Fruit fly (Drosophila melanogaster) whole organism, wandering third instar larva: Measurements from ENCODE around the gene O-fut2.

ENCODE experiments used
- Abd-B ChIP-seq: fragments of >200 bp; optimal IDR thresholded peaks from 2 replicates; lab custom pipeline; 2017; ENCODE audit warnings: missing biosample characterization, missing genetic modification characterization
- CG32264 ChIP-seq: fragments of 200-800 bp; sonication (Bioruptor generic); optimal IDR thresholded peaks from 2 replicates; lab custom pipeline; 2016; ENCODE audit warnings: missing biosample characterization, missing genetic modification characterization
- CG9705 ChIP-seq: fragments of 200-800 bp; sonication (Bioruptor generic); optimal IDR thresholded peaks from 2 replicates; lab custom pipeline; 2018; ENCODE audit warnings: missing biosample characterization, mild to moderate bottlenecking, missing genetic modification characterization
- CrebA ChIP-seq: fragments of 200-800 bp; sonication (Bioruptor generic); optimal IDR thresholded peaks from 2 replicates; lab custom pipeline; 2016; ENCODE audit warnings: missing biosample characterization, mild to moderate bottlenecking, missing genetic modification characterization, borderline replicate concordance
- Dfd ChIP-seq: fragments of >200 bp; optimal IDR thresholded peaks from 2 replicates; lab custom pipeline; 2017; ENCODE audit warnings: missing biosample characterization, missing genetic modification characterization
- Dif ChIP-seq: fragments of 200-275, 200-300 bp; sonication (Bioruptor generic); optimal IDR thresholded peaks from 2 replicates; lab custom pipeline; 2018; ENCODE audit warnings: missing biosample characterization, missing genetic modification characterization; ENCODE audit not compliant: partially characterized antibody
- GATAd ChIP-seq: sonication (Bioruptor generic); optimal IDR thresholded peaks from 2 replicates; lab custom pipeline; 2016; ENCODE audit warnings: missing biosample characterization, missing genetic modification characterization
- Hr78 ChIP-seq: fragments of >200 bp; optimal IDR thresholded peaks from 2 replicates; lab custom pipeline; 2017; ENCODE audit warnings: missing biosample characterization, missing genetic modification characterization
- Hr83 ChIP-seq: fragments of 200-300 bp; sonication (Bioruptor generic); optimal IDR thresholded peaks from 2 replicates; lab custom pipeline; 2016; ENCODE audit warnings: missing biosample characterization, mild to moderate bottlenecking, missing genetic modification characterization, moderate library complexity; ENCODE audit not compliant: poor library complexity, severe bottlenecking
- Jra ChIP-seq: sonication (Bioruptor generic); optimal IDR thresholded peaks from 2 replicates; lab custom pipeline; 2016; ENCODE audit warnings: missing biosample characterization, missing genetic modification characterization
- Mio ChIP-seq: sonication (Bioruptor generic); optimal IDR thresholded peaks from 2 replicates; lab custom pipeline; 2016; ENCODE audit warnings: missing biosample characterization, missing genetic modification characterization
- N ChIP-seq: fragments of >200 bp; optimal IDR thresholded peaks from 2 replicates; lab custom pipeline; 2018; ENCODE audit warnings: missing biosample characterization, missing external identifiers, missing genetic modification characterization
- Rel ChIP-seq, 2 experiments: fragments of 200-800 bp; sonication (Bioruptor generic) in 1 of 2; optimal IDR thresholded peaks; 2 replicates in 1 of 2; 3 replicates in 1 of 2; lab custom pipeline; 2016 to 2019; ENCODE audit warnings: mild to moderate bottlenecking in 2 of 2, missing biosample characterization in 2 of 2, missing genetic modification characterization in 2 of 2, moderate library complexity in 1 of 2
- Sp1 ChIP-seq: fragments of 200-800 bp; sonication (Bioruptor generic); optimal IDR thresholded peaks from 3 replicates; lab custom pipeline; 2019; ENCODE audit warnings: missing biosample characterization, mild to moderate bottlenecking, missing genetic modification characterization, moderate library complexity
- Vsx2 ChIP-seq: fragments of 200-300, 225-300 bp; sonication (Bioruptor generic); optimal IDR thresholded peaks from 2 replicates; lab custom pipeline; 2018; ENCODE audit warnings: missing biosample characterization, missing genetic modification characterization; ENCODE audit not compliant: partially characterized antibody
- br ChIP-seq: fragments of 200-800 bp; sonication (Bioruptor generic); optimal IDR thresholded peaks from 2 replicates; lab custom pipeline; 2016; ENCODE audit warnings: missing biosample characterization, missing genetic modification characterization
- dl ChIP-seq, 2 experiments: fragments of 175-275, 200-275 bp in 1 of 2; fragments of 200-275 bp in 1 of 2; sonication (Bioruptor generic); optimal IDR thresholded peaks; lab custom pipeline; 2018; ENCODE audit warnings: mild to moderate bottlenecking in 2 of 2, missing biosample characterization in 2 of 2, missing genetic modification characterization in 2 of 2, moderate library complexity in 2 of 2; ENCODE audit not compliant: partially characterized antibody in 2 of 2, insufficient read depth in 1 of 2
- dmrt93B ChIP-seq: fragments of 200-800 bp; sonication (Bioruptor generic); optimal IDR thresholded peaks from 2 replicates; lab custom pipeline; 2018; ENCODE audit warnings: missing biosample characterization, mild to moderate bottlenecking, missing genetic modification characterization
- dsf ChIP-seq: sonication (Bioruptor generic); optimal IDR thresholded peaks from 2 replicates; lab custom pipeline; 2016; ENCODE audit warnings: missing biosample characterization, missing genetic modification characterization, borderline replicate concordance
- ey ChIP-seq: fragments of 200-800 bp; sonication (Bioruptor generic); optimal IDR thresholded peaks from 2 replicates; lab custom pipeline; 2016; ENCODE audit warnings: missing biosample characterization, missing genetic modification characterization
- foxo ChIP-seq, 2 experiments: fragments of 200-800 bp; sonication (Bioruptor generic); optimal IDR thresholded peaks; 2 replicates in 1 of 2; 3 replicates in 1 of 2; lab custom pipeline; 2016 to 2017; ENCODE audit warnings: missing biosample characterization in 2 of 2, missing genetic modification characterization in 2 of 2
- fru ChIP-seq: fragments of 200-800 bp; sonication (Bioruptor generic); optimal IDR thresholded peaks from 3 replicates; lab custom pipeline; 2016; ENCODE audit warnings: missing biosample characterization, mild to moderate bottlenecking, missing genetic modification characterization
- h ChIP-seq: fragments of 200-800 bp; sonication (Bioruptor generic); optimal IDR thresholded peaks from 3 replicates; lab custom pipeline; 2016; ENCODE audit warnings: missing biosample characterization, mild to moderate bottlenecking, missing genetic modification characterization
- jim ChIP-seq: fragments of 175-275, 200-325 bp; sonication (Bioruptor generic); optimal IDR thresholded peaks from 2 replicates; lab custom pipeline; 2016; ENCODE audit warnings: missing biosample characterization, mild to moderate bottlenecking, missing genetic modification characterization
- lola ChIP-seq: fragments of >200 bp; optimal IDR thresholded peaks from 2 replicates; lab custom pipeline; 2017; ENCODE audit warnings: missing biosample characterization, missing genetic modification characterization
- pan ChIP-seq: fragments of >200 bp; optimal IDR thresholded peaks from 2 replicates; lab custom pipeline; 2017
- psq ChIP-seq: fragments of 200-800 bp; sonication (Bioruptor generic); optimal IDR thresholded peaks from 3 replicates; lab custom pipeline; 2017; ENCODE audit warnings: missing biosample characterization, mild to moderate bottlenecking, missing genetic modification characterization, moderate library complexity
- rgr ChIP-seq: fragments of 200-800 bp; sonication (Bioruptor generic); optimal IDR thresholded peaks from 3 replicates; lab custom pipeline; 2016; ENCODE audit warnings: missing biosample characterization, mild to moderate bottlenecking, missing genetic modification characterization
- sv ChIP-seq: fragments of 200-800 bp; sonication (Bioruptor generic); optimal IDR thresholded peaks from 3 replicates; lab custom pipeline; 2016; ENCODE audit warnings: missing biosample characterization, missing genetic modification characterization
- tai ChIP-seq: sonication (Bioruptor generic); optimal IDR thresholded peaks from 2 replicates; lab custom pipeline; 2016; ENCODE audit warnings: missing biosample characterization, missing genetic modification characterization
- usp ChIP-seq: fragments of >200 bp; optimal IDR thresholded peaks from 2 replicates; lab custom pipeline; 2017; ENCODE audit warnings: missing biosample characterization, missing genetic modification characterization
- woc ChIP-seq: sonication (Bioruptor generic); optimal IDR thresholded peaks from 2 replicates; lab custom pipeline; 2016; ENCODE audit warnings: missing biosample characterization, mild to moderate bottlenecking, missing genetic modification characterization

Gene O-fut2

dm6 chrX:1460278-1460872 lies 5.4 kb downstream of the O-fut2 start, which contains the start of gene Lrpprc2:
Lrpprc2 (minus strand) TSS chrX:1460617.
- no peak for TF ChIP-seq tai (GFP tag; lab: Kevin White, UChicago)
- no peak for TF ChIP-seq Rel (GFP tag; optimal IDR thresholded peaks at IDR 0.05; lab: Kevin White, UChicago)
- no peak for TF ChIP-seq Rel (tag; optimal IDR thresholded peaks at IDR 0.05; lab: Kevin White, UChicago)
- TF ChIP-seq dmrt93B (GFP tag; lab: Kevin White, UChicago), result no peak
- no peak for TF ChIP-seq Mio (GFP tag; lab: Kevin White, UChicago)
- no peak for TF ChIP-seq GATAd
- no peak for TF ChIP-seq CrebA (GFP tag; lab: Kevin White, UChicago)
- no peak for TF ChIP-seq lola (GFP tag; lab: Kevin White, UChicago)
- TF ChIP-seq N (GFP tag; lab: Kevin White, UChicago), result no peak
- no peak for TF ChIP-seq h (GFP tag; lab: Kevin White, UChicago)
- TF ChIP-seq dsf (GFP tag; lab: Kevin White, UChicago), result no peak
- no peak for TF ChIP-seq sv (GFP tag; lab: Kevin White, UChicago)
- no peak for TF ChIP-seq ey (GFP tag; lab: Kevin White, UChicago)
- TF ChIP-seq psq (GFP tag; lab: Kevin White, UChicago), result no peak
- TF ChIP-seq CG32264 (GFP tag; lab: Kevin White, UChicago), result no peak
- no peak for TF ChIP-seq Hr83
- TF ChIP-seq foxo (GFP tag; optimal IDR thresholded peaks at IDR 0.05; lab: Kevin White, UChicago), result no peak
- no peak for TF ChIP-seq Dif (GFP tag; lab: Kevin White, UChicago)
- TF ChIP-seq fru, result no peak

DNA sequence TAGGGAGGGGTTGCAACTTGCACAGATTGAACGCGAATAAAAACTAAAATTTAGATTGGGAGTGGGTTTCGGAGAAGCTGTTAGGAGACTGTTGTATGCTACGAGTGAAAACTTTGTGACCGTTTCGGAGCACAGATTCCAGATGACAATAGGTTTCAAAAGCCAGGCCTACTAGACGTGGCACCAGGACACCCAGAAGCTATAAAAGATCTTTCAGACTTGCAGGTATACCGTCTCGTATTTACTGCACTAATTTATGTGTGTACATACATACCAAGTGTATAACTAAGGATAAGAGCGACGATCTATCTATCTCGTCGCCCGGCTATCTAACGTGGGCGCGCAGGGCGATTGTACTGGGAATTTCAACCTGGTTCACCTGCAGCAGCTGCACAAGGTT lies 8.8 kb downstream of the O-fut2 start, which contains the start of gene CG14785:
TSS of gene CG14785 (minus strand) at position 101 of the 400 bp plus-strand sequence.
- TF ChIP-seq dmrt93B (GFP tag; lab: Kevin White, UChicago), result no peak
- no peak for TF ChIP-seq psq (GFP tag; lab: Kevin White, UChicago)
- TF ChIP-seq pan (lab: Kevin White, UChicago), result no peak
- TF ChIP-seq CrebA (GFP tag; lab: Kevin White, UChicago), result no peak
- TF ChIP-seq Dif (GFP tag; lab: Kevin White, UChicago), result no peak
- TF ChIP-seq sv (GFP tag; lab: Kevin White, UChicago), result no peak
- no peak for TF ChIP-seq ey (GFP tag; lab: Kevin White, UChicago)
- no peak for TF ChIP-seq CG9705
- no peak for TF ChIP-seq Hr78 (GFP tag; lab: Kevin White, UChicago)
- no peak for TF ChIP-seq Dfd (GFP tag; lab: Kevin White, UChicago)
- TF ChIP-seq lola (GFP tag; lab: Kevin White, UChicago), result no peak
- TF ChIP-seq dl (GFP tag; optimal IDR thresholded peaks at IDR 0.05; lab: Kevin White, UChicago; ENCODE audit: insufficient read depth in 1 of 2, partially characterized antibody in 2 of 2), result no peak
- TF ChIP-seq CG32264 (GFP tag; lab: Kevin White, UChicago), result no peak
- no peak for TF ChIP-seq h (GFP tag; lab: Kevin White, UChicago)
- no peak for TF ChIP-seq Rel (GFP tag; optimal IDR thresholded peaks at IDR 0.05; lab: Kevin White, UChicago)
- no peak for TF ChIP-seq Rel (tag; optimal IDR thresholded peaks at IDR 0.05; lab: Kevin White, UChicago)

DNA sequence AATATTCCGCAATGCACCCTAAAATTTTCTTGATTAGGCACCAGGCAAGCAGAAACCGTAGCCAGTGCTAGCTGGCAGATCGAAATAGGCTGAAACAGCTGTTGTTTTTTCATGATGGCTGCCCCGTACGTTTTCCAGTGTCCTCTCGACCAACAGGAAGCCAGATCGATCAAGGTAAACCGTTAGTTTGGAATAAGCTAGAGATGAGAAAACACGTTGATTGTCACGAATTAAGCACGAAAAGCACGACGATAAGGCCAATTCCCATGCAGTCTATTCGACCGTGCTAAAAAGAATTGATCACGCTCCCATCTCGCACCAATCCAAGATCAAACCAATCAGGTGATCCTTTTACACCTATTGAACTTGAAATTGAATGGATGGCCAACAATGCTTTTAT lies 11.0 kb downstream of the O-fut2 start:
- no peak for TF ChIP-seq jim (GFP tag; lab: Kevin White, UChicago)
- TF ChIP-seq CG9705, result no peak
- no peak for TF ChIP-seq foxo (GFP tag; optimal IDR thresholded peaks at IDR 0.05; lab: Kevin White, UChicago)
- TF ChIP-seq Abd-B, result no peak
- no peak for TF ChIP-seq Rel (GFP tag; optimal IDR thresholded peaks at IDR 0.05; lab: Kevin White, UChicago)
- no peak for TF ChIP-seq Rel (tag; optimal IDR thresholded peaks at IDR 0.05; lab: Kevin White, UChicago)
- no peak for TF ChIP-seq psq (GFP tag; lab: Kevin White, UChicago)
- no peak for TF ChIP-seq Dfd (GFP tag; lab: Kevin White, UChicago)
- no peak for TF ChIP-seq Vsx2 (GFP tag; lab: Kevin White, UChicago)
- TF ChIP-seq usp (GFP tag; lab: Kevin White, UChicago), result no peak
- TF ChIP-seq rgr (GFP tag; lab: Kevin White, UChicago), result no peak

dm6 chrX:1452130-1452529 lies 13.7 kb downstream of the O-fut2 start, which contains the start of gene Gr2a:
Gr2a (plus strand) TSS chrX:1452430.
- TF ChIP-seq dsf (GFP tag; lab: Kevin White, UChicago) (no peak), dl (GFP tag; optimal IDR thresholded peaks at IDR 0.05; lab: Kevin White, UChicago; ENCODE audit: insufficient read depth in 1 of 2, partially characterized antibody in 2 of 2) (no peak), dmrt93B (GFP tag; lab: Kevin White, UChicago) (no peak), CrebA (GFP tag; lab: Kevin White, UChicago) (no peak), woc (GFP tag; lab: Kevin White, UChicago) (no peak), Vsx2 (GFP tag; lab: Kevin White, UChicago) (no peak), sv (GFP tag; lab: Kevin White, UChicago) (no peak), Jra (no peak), Rel (GFP tag; optimal IDR thresholded peaks at IDR 0.05; lab: Kevin White, UChicago) (no peak), Rel (tag; optimal IDR thresholded peaks at IDR 0.05; lab: Kevin White, UChicago) (no peak), foxo (GFP tag; optimal IDR thresholded peaks at IDR 0.05; lab: Kevin White, UChicago) (no peak), h (GFP tag; lab: Kevin White, UChicago) (no peak), ey (GFP tag; lab: Kevin White, UChicago) (no peak), tai (GFP tag; lab: Kevin White, UChicago) (no peak), rgr (GFP tag; lab: Kevin White, UChicago) (no peak), lola (GFP tag; lab: Kevin White, UChicago) (no peak), br (no peak), Sp1 (GFP tag; lab: Kevin White, UChicago) (no peak)
